Worm (Caenorhabditis elegans) whole organism, L4 larva: Measurements from ENCODE around the gene ttr-59.

Source experiments
- F26F4.8 ChIP-seq: fragments of 200-800 bp; sonication (Bioruptor generic); conservative IDR thresholded peaks from 2 replicates; pipeline ENCODE4 v1.3.6; 2022; ENCODE audit warnings: missing genetic modification characterization, missing compliant biosample characterization
- F49E8.2 ChIP-seq: sonication (generic microtip); optimal IDR thresholded peaks from 2 replicates; lab custom pipeline; 2016; ENCODE audit warnings: missing compliant biosample characterization, mild to moderate bottlenecking, missing genetic modification characterization, borderline replicate concordance
- T20F7.1 ChIP-seq: fragments of 200-800 bp; sonication (Bioruptor generic); optimal IDR thresholded peaks from 2 replicates; lab custom pipeline; 2018; ENCODE audit warnings: mild to moderate bottlenecking, missing genetic modification characterization, missing compliant biosample characterization
- Y105C5A.15 ChIP-seq: fragments of 200-800 bp; sonication (Bioruptor generic); IDR thresholded peaks from 2 replicates; pipeline ENCODE4 v1.3.6; 2022; ENCODE audit warnings: missing genetic modification characterization, missing compliant biosample characterization
- Y48G9A.11 ChIP-seq: fragments of 200-800 bp; sonication (Bioruptor generic); IDR thresholded peaks from 2 replicates; pipeline ENCODE4 v1.3.6; 2022; ENCODE audit warnings: missing genetic modification reagents, missing genetic modification characterization, missing compliant biosample characterization
- Y75B8A.6 ChIP-seq: fragments of 200-800 bp; sonication (Bioruptor generic); IDR thresholded peaks from 2 replicates; pipeline ENCODE4 v1.3.6; 2022; ENCODE audit warnings: missing genetic modification reagents, missing genetic modification characterization, missing compliant biosample characterization
- aha-1 ChIP-seq: fragments of 150-350 bp; peaks from one replicate; lab custom pipeline; 2014; ENCODE audit warnings: missing biosample characterization, missing genetic modification characterization
- arid-1 ChIP-seq: fragments of 200-800 bp; sonication (Bioruptor generic); conservative IDR thresholded peaks from 2 replicates; pipeline ENCODE4 v1.3.6; 2022; ENCODE audit warnings: missing genetic modification reagents, missing genetic modification characterization, missing compliant biosample characterization
- attf-4 ChIP-seq: sonication (generic microtip); optimal IDR thresholded peaks from 3 replicates; lab custom pipeline; 2017; ENCODE audit warnings: missing biosample characterization, missing genetic modification characterization
- ceh-20 ChIP-seq: fragments of 200-800 bp; sonication (Bioruptor generic); IDR thresholded peaks from 2 replicates; pipeline ENCODE4 v1.3.6; 2022; ENCODE audit warnings: missing genetic modification reagents, missing genetic modification characterization, missing compliant biosample characterization
- ceh-44 ChIP-seq: fragments of 200-800 bp; sonication (Bioruptor generic); IDR thresholded peaks from 2 replicates; pipeline ENCODE4 v1.3.6; 2022; ENCODE audit warnings: missing genetic modification reagents, missing genetic modification characterization, missing compliant biosample characterization
- ces-1 ChIP-seq: fragments of 150-350 bp; sonication (generic microtip); optimal IDR thresholded peaks from 4 replicates; lab custom pipeline; 2014; ENCODE audit warnings: missing biosample characterization, missing genetic modification reagents, missing genetic modification characterization
- cey-2 ChIP-seq: sonication (generic microtip); optimal IDR thresholded peaks from 3 replicates; lab custom pipeline; 2017; ENCODE audit warnings: missing genetic modification characterization, mild to moderate bottlenecking, missing compliant biosample characterization, antibody characterized with exemption, borderline replicate concordance; ENCODE audit not compliant: insufficient read depth
- ctbp-1 ChIP-seq: fragments of 200-800 bp; sonication (Bioruptor generic); IDR thresholded peaks from 2 replicates; pipeline ENCODE4 v1.3.6; 2022; ENCODE audit warnings: missing genetic modification reagents, missing genetic modification characterization, missing compliant biosample characterization
- daf-19 ChIP-seq: fragments of 200-800 bp; sonication (Bioruptor generic); conservative IDR thresholded peaks from 2 replicates; pipeline ENCODE4 v1.3.6; 2022; ENCODE audit warnings: missing genetic modification characterization, missing compliant biosample characterization
- daf-8 ChIP-seq: fragments of 200-800 bp; sonication (Bioruptor generic); IDR thresholded peaks from 2 replicates; pipeline ENCODE4 v1.3.6; 2022; ENCODE audit warnings: missing genetic modification characterization, missing compliant biosample characterization
- dmd-6 ChIP-seq: fragments of 200-800 bp; sonication (Bioruptor generic); IDR thresholded peaks from 2 replicates; pipeline ENCODE4 v1.3.6; 2022; ENCODE audit warnings: missing genetic modification reagents, missing genetic modification characterization, missing compliant biosample characterization
- dmd-8 ChIP-seq: fragments of 200-800 bp; sonication (Bioruptor generic); IDR thresholded peaks from 2 replicates; pipeline ENCODE4 v1.3.6; 2022; ENCODE audit warnings: missing genetic modification characterization, missing compliant biosample characterization
- egl-27 ChIP-seq: sonication (generic microtip); optimal IDR thresholded peaks from 3 replicates; lab custom pipeline; 2017; ENCODE audit warnings: missing biosample characterization, missing genetic modification reagents, missing genetic modification characterization
- egl-43 ChIP-seq: fragments of 200-800 bp; sonication (Bioruptor generic); IDR thresholded peaks from 2 replicates; pipeline ENCODE4 v1.3.6; 2022; ENCODE audit warnings: missing genetic modification reagents, missing genetic modification characterization, missing compliant biosample characterization
- fkh-10 ChIP-seq: fragments of 150-350 bp; optimal IDR thresholded peaks from 2 replicates; lab custom pipeline; 2014; ENCODE audit warnings: missing biosample characterization, missing genetic modification reagents, missing genetic modification characterization
- hlh-11 ChIP-seq: fragments of 200-800 bp; sonication (Bioruptor generic); optimal IDR thresholded peaks from 2 replicates; lab custom pipeline; 2018; ENCODE audit warnings: mild to moderate bottlenecking, missing genetic modification characterization, missing compliant biosample characterization
- hlh-30 ChIP-seq: sonication (generic microtip); optimal IDR thresholded peaks from 2 replicates; lab custom pipeline; 2017; ENCODE audit warnings: antibody characterized with exemption, mild to moderate bottlenecking, missing genetic modification characterization, missing compliant biosample characterization; ENCODE audit not compliant: insufficient read depth
- hmg-1.1 ChIP-seq: fragments of 200-800 bp; sonication (Bioruptor generic); IDR thresholded peaks from 2 replicates; pipeline ENCODE4 v1.3.6; 2022; ENCODE audit warnings: missing genetic modification reagents, missing genetic modification characterization, missing compliant biosample characterization
- lin-13 ChIP-seq: fragments of 150-350 bp; optimal IDR thresholded peaks from 2 replicates; lab custom pipeline; 2014; ENCODE audit warnings: missing biosample characterization, missing genetic modification reagents, missing genetic modification characterization
- madf-9 ChIP-seq: fragments of 200-800 bp; sonication (Bioruptor generic); conservative IDR thresholded peaks from 2 replicates; pipeline ENCODE4 v1.3.6; 2022; ENCODE audit warnings: missing genetic modification reagents, missing genetic modification characterization, missing compliant biosample characterization
- mep-1 ChIP-seq: fragments of 150-350 bp; sonication (generic microtip); optimal IDR thresholded peaks from 3 replicates; lab custom pipeline; 2014; ENCODE audit warnings: missing biosample characterization, missing genetic modification characterization
- mes-2 ChIP-seq: sonication (generic microtip); optimal IDR thresholded peaks from 2 replicates; lab custom pipeline; 2016; ENCODE audit warnings: missing genotype, mild to moderate bottlenecking, missing genetic modification characterization, missing compliant biosample characterization; ENCODE audit not compliant: poor library complexity, severe bottlenecking
- mxl-2 ChIP-seq: fragments of 200-800 bp; sonication (Bioruptor generic); conservative IDR thresholded peaks from 2 replicates; pipeline ENCODE4 v1.3.6; 2022; ENCODE audit warnings: missing genetic modification reagents, missing genetic modification characterization, missing compliant biosample characterization
- mxl-3 ChIP-seq: fragments of 200-800 bp; sonication (Bioruptor generic); optimal IDR thresholded peaks from 2 replicates; lab custom pipeline; 2018; ENCODE audit warnings: mild to moderate bottlenecking, missing genetic modification characterization, missing compliant biosample characterization
- nhr-28 ChIP-seq: fragments of 150-350 bp; optimal IDR thresholded peaks from 2 replicates; lab custom pipeline; 2014; ENCODE audit warnings: missing biosample characterization, missing genetic modification characterization
- nhr-48 ChIP-seq: sonication (generic microtip); optimal IDR thresholded peaks from 2 replicates; lab custom pipeline; 2016; ENCODE audit warnings: mild to moderate bottlenecking, missing genetic modification characterization, missing compliant biosample characterization
- rbr-2 ChIP-seq: sonication (generic microtip); optimal IDR thresholded peaks from 2 replicates; lab custom pipeline; 2016; ENCODE audit warnings: missing genotype, missing genetic modification characterization, missing compliant biosample characterization
- saeg-2 ChIP-seq: fragments of 200-800 bp; sonication (Bioruptor generic); IDR thresholded peaks from 2 replicates; pipeline ENCODE4 v1.3.6; 2022; ENCODE audit warnings: missing genetic modification reagents, missing genetic modification characterization, missing compliant biosample characterization
- sdz-12 ChIP-seq: fragments of 200-800 bp; sonication (Bioruptor generic); optimal IDR thresholded peaks from 2 replicates; lab custom pipeline; 2018; ENCODE audit warnings: mild to moderate bottlenecking, missing genetic modification characterization, missing compliant biosample characterization
- set-16 ChIP-seq: fragments of 200-800 bp; sonication (Bioruptor generic); IDR thresholded peaks from 2 replicates; pipeline ENCODE4 v1.3.6; 2022; ENCODE audit warnings: missing genetic modification reagents, missing genetic modification characterization, missing compliant biosample characterization
- snpc-1.2 ChIP-seq: fragments of 200-800 bp; sonication (Bioruptor generic); IDR thresholded peaks from 2 replicates; pipeline ENCODE4 v1.3.6; 2022; ENCODE audit warnings: missing genetic modification reagents, missing genetic modification characterization, missing compliant biosample characterization
- tra-1 ChIP-seq: fragments of 200-800 bp; sonication (Bioruptor generic); IDR thresholded peaks from 2 replicates; pipeline ENCODE4 v1.3.6; 2022; ENCODE audit warnings: missing genetic modification reagents, missing genetic modification characterization, missing compliant biosample characterization
- unc-62 ChIP-seq, 3 experiments: fragments of 150-350 bp in 1 of 3; sonication (generic microtip); optimal IDR thresholded peaks in 2 of 3; peaks in 1 of 3; 1 replicate in 1 of 3; 2 replicates in 2 of 3; lab custom pipeline; 2014 to 2017; ENCODE audit warnings: missing biosample characterization in 3 of 3, missing genetic modification characterization in 3 of 3, missing genetic modification reagents in 3 of 3, missing genotype in 1 of 3
- zfp-3 ChIP-seq: fragments of 200-800 bp; sonication (Bioruptor generic); conservative IDR thresholded peaks from 2 replicates; pipeline ENCODE4 v1.3.6; 2022; ENCODE audit warnings: missing genetic modification reagents, missing genetic modification characterization, missing compliant biosample characterization
- zip-11 ChIP-seq: fragments of 200-800 bp; sonication (Bioruptor generic); IDR thresholded peaks from 2 replicates; pipeline ENCODE4 v1.3.6; 2022; ENCODE audit warnings: missing genetic modification characterization, missing compliant biosample characterization
- zip-2 ChIP-seq: fragments of 150-350 bp; optimal IDR thresholded peaks from 2 replicates; lab custom pipeline; 2014; ENCODE audit warnings: missing biosample characterization, missing genetic modification characterization

Gene ttr-59

ce11 chrX:7323604-7324003 lies 6.0 kb upstream of the ttr-59 start (continued):
- TF ChIP-seq tra-1 (0 out of 2 replicates have a peak, but pooled peaks have one; percentile 51), mxl-3 (GFP tag; lab: Kevin White, UChicago) (peak; percentile 51), egl-27 (tag; lab: Kevin White, UChicago) (no peak), zip-2 (peak; percentile 2), zip-11 (0 out of 2 replicates have a peak, but pooled peaks have one; percentile 63), nhr-28 (tag; lab: Kevin White, UChicago) (peak; percentile 5), egl-43 (GFP tag; lab: Robert Waterston, UW) (no peak), rbr-2 (tag; lab: Kevin White, UChicago) (peak; percentile 42), saeg-2 (GFP tag; lab: Robert Waterston, UW) (0 out of 2 replicates have a peak, but pooled peaks have one; percentile 27), arid-1 (GFP tag; lab: Robert Waterston, UW) (peak; percentile 77), Y75B8A.6 (0 out of 2 replicates have a peak, but pooled peaks have one; percentile 58), set-16 (GFP tag; lab: Robert Waterston, UW) (no peak), F49E8.2 (peak; percentile 47), T20F7.1 (GFP tag; lab: Kevin White, UChicago) (peak; percentile 28), hlh-11 (peak; percentile 50), ctbp-1 (GFP tag; lab: Robert Waterston, UW) (peak; percentile 62), sdz-12 (GFP tag; lab: Kevin White, UChicago) (peak; percentile 36), dmd-8 (GFP tag; lab: Robert Waterston, UW) (peak; percentile 87), daf-19 (GFP tag; lab: Robert Waterston, UW) (peak; percentile 87), mep-1 (tag; lab: Kevin White, UChicago) (peak; percentile 54), ces-1 (no peak), hlh-30 (tag; lab: Kevin White, UChicago) (peak; percentile 34), F26F4.8 (GFP tag; lab: Robert Waterston, UW) (peak; percentile 76), cey-2 (tag; lab: Kevin White, UChicago) (no peak), daf-8 (GFP tag; lab: Robert Waterston, UW) (peak; percentile 81; the same call in 1 of the 2 replicates), lin-13 (peak; percentile 22), madf-9 (peak; percentile 47; the same call in 1 of the 2 replicates), ceh-44 (0 out of 2 replicates have a peak, but pooled peaks have one; percentile 35), ceh-20 (GFP tag; lab: Robert Waterston, UW) (0 out of 2 replicates have a peak, but pooled peaks have one; percentile 33), Y48G9A.11 (no peak), dmd-6 (GFP tag; lab: Robert Waterston, UW) (peak; percentile 68), mes-2 (tag; lab: Kevin White, UChicago) (peak; percentile 42), attf-4 (tag; lab: Kevin White, UChicago) (no peak), nhr-48 (peak; percentile 70), mxl-2 (GFP tag; lab: Robert Waterston, UW) (peak; percentile 61; the same call in 1 of the 2 replicates), Y105C5A.15 (GFP tag; lab: Robert Waterston, UW) (peak; percentile 82; the same call in 1 of the 2 replicates)

ce11 chrX:7326967-7327651 lies 2.5 kb upstream of the ttr-59 start, which contains the start of gene sng-1:
Gene sng-1 (plus strand): TSS chrX:7327601.
- TF ChIP-seq hmg-1.1 (peak; percentile 40; the same call in 1 of the 2 replicates), fkh-10 (GFP tag; lab: Kevin White, UChicago) (peak; percentile 3), zfp-3 (no peak), unc-62 (GFP tag; optimal IDR thresholded peaks at IDR 0.05 in 1 of 2; lab: Kevin White, UChicago) (peak in 1 of 2 experiments; percentile 85), unc-62 (tag; optimal IDR thresholded peaks at IDR 0.05; lab: Kevin White, UChicago) (no peak), mep-1 (tag; lab: Kevin White, UChicago) (peak; percentile 37), aha-1 (peak; percentile 89), snpc-1.2 (GFP tag; lab: Robert Waterston, UW) (no peak), set-16 (GFP tag; lab: Robert Waterston, UW) (peak; percentile 38; the same call in 1 of the 2 replicates)
